Worm (Caenorhabditis elegans) whole organism, L3 larva: Measurements from ENCODE around the gene F55C12.19.
"Not testable (repeated sequence)": the region's sequence is repeated elsewhere in the genome, so short reads cannot be mapped to it uniquely, and the experiment has no call there.

Experiments used
- ama-1 ChIP-seq: fragments of 150-350 bp; optimal IDR thresholded peaks from 2 replicates; lab custom pipeline; 2018
- elt-1 ChIP-seq: fragments of 150-350 bp; optimal IDR thresholded peaks from 2 replicates; lab custom pipeline; 2014; ENCODE audit warnings: missing biosample characterization, missing genetic modification characterization
- nhr-76 ChIP-seq: fragments of 150-350 bp; sonication (generic microtip); optimal IDR thresholded peaks from 5 replicates; lab custom pipeline; 2014; ENCODE audit warnings: missing biosample characterization, missing genetic modification characterization
- unc-39 ChIP-seq: sonication (generic microtip); optimal IDR thresholded peaks from 4 replicates; lab custom pipeline; 2017; ENCODE audit warnings: missing biosample characterization, missing genetic modification characterization

ce11 chrII:5876511-5876910 lies 10.6 kb downstream of the F55C12.19 start, which contains the start of gene F55C12.2:
- not testable (repeated sequence) for TF ChIP-seq unc-39 (tag; lab: Kevin White, UChicago); ama-1 (lab: Kevin White, UChicago); nhr-76 (tag; lab: Kevin White, UChicago); elt-1 (tag; lab: Kevin White, UChicago)
